Worm (Caenorhabditis elegans) whole organism, mixed stage, embryonic: ENCODE data around the gene pid-5.

Experiments
- M03D4.4 ChIP-seq: sonication (generic microtip); optimal IDR thresholded peaks from 2 replicates; lab custom pipeline; 2017; ENCODE audit warnings: mild to moderate bottlenecking, missing genetic modification characterization, missing compliant biosample characterization
- bed-3 ChIP-seq: fragments of 200-800 bp; sonication (Bioruptor generic); optimal IDR thresholded peaks from 3 replicates; lab custom pipeline; 2018; ENCODE audit warnings: mild to moderate bottlenecking, missing genetic modification characterization, moderate library complexity, missing compliant biosample characterization
- blmp-1 ChIP-seq: fragments of 150-350 bp; optimal IDR thresholded peaks from 2 replicates; lab custom pipeline; 2014; ENCODE audit warnings: missing biosample characterization, missing genetic modification characterization
- ceh-39 ChIP-seq: fragments of 150-350 bp; optimal IDR thresholded peaks from 2 replicates; lab custom pipeline; 2014; ENCODE audit warnings: missing biosample characterization, missing genetic modification characterization
- ceh-43 ChIP-seq: fragments of 200-800 bp; sonication (Bioruptor generic); optimal IDR thresholded peaks from 2 replicates; lab custom pipeline; 2018; ENCODE audit warnings: mild to moderate bottlenecking, missing genetic modification characterization, moderate library complexity, missing compliant biosample characterization
- ceh-83 ChIP-seq: fragments of 200-800 bp; sonication (Bioruptor generic); optimal IDR thresholded peaks from 2 replicates; lab custom pipeline; 2018; ENCODE audit warnings: mild to moderate bottlenecking, missing genetic modification characterization, missing compliant biosample characterization
- ces-1 ChIP-seq: fragments of 150-350 bp; optimal IDR thresholded peaks from 2 replicates; lab custom pipeline; 2014; ENCODE audit warnings: missing biosample characterization, missing genetic modification reagents, missing genetic modification characterization
- cnd-1 ChIP-seq: fragments of 200-800 bp; sonication (Bioruptor generic); optimal IDR thresholded peaks from 2 replicates; lab custom pipeline; 2018; ENCODE audit warnings: mild to moderate bottlenecking, missing genetic modification characterization, missing compliant biosample characterization
- drap-1 ChIP-seq: fragments of 200-800 bp; sonication (Bioruptor generic); optimal IDR thresholded peaks from 3 replicates; lab custom pipeline; 2018; ENCODE audit warnings: mild to moderate bottlenecking, missing genetic modification characterization, missing compliant biosample characterization
- elt-3 ChIP-seq: fragments of 150-350 bp; optimal IDR thresholded peaks from 2 replicates; lab custom pipeline; 2014; ENCODE audit warnings: missing biosample characterization, missing genetic modification characterization
- flh-1 ChIP-seq: fragments of 200-800 bp; sonication (Bioruptor generic); optimal IDR thresholded peaks from 2 replicates; lab custom pipeline; 2018; ENCODE audit warnings: mild to moderate bottlenecking, missing genetic modification characterization, moderate library complexity, missing compliant biosample characterization
- ham-2 ChIP-seq: fragments of 200-800 bp; sonication (Bioruptor generic); optimal IDR thresholded peaks from 2 replicates; lab custom pipeline; 2018; ENCODE audit warnings: mild to moderate bottlenecking, missing genetic modification characterization, missing compliant biosample characterization
- hlh-1 ChIP-seq: fragments of 150-350 bp; optimal IDR thresholded peaks from 2 replicates; lab custom pipeline; 2014; ENCODE audit warnings: missing biosample characterization, missing genetic modification reagents, missing genetic modification characterization
- lin-13 ChIP-seq: fragments of 150-350 bp; optimal IDR thresholded peaks from 2 replicates; lab custom pipeline; 2014; ENCODE audit warnings: missing biosample characterization, missing genetic modification characterization
- lin-32 ChIP-seq: fragments of 200-800 bp; sonication (Bioruptor generic); optimal IDR thresholded peaks from 2 replicates; lab custom pipeline; 2018; ENCODE audit warnings: mild to moderate bottlenecking, missing genetic modification characterization, missing compliant biosample characterization
- lsy-2 ChIP-seq: fragments of 150-350 bp; optimal IDR thresholded peaks from 2 replicates; lab custom pipeline; 2014; ENCODE audit warnings: missing biosample characterization, missing genetic modification characterization
- mab-5 ChIP-seq: fragments of 150-350 bp; optimal IDR thresholded peaks from 2 replicates; lab custom pipeline; 2014; ENCODE audit warnings: missing biosample characterization, missing genetic modification characterization
- mep-1 ChIP-seq: fragments of 150-350 bp; optimal IDR thresholded peaks from 2 replicates; lab custom pipeline; 2017; ENCODE audit warnings: missing biosample characterization, missing genetic modification reagents, missing genetic modification characterization, inconsistent platforms
- mls-2 ChIP-seq: sonication (generic microtip); optimal IDR thresholded peaks from 2 replicates; lab custom pipeline; 2016; ENCODE audit warnings: mild to moderate bottlenecking, missing genetic modification characterization, moderate library complexity, missing compliant biosample characterization
- nhr-12 ChIP-seq: fragments of 150-350 bp; optimal IDR thresholded peaks from 2 replicates; lab custom pipeline; 2014; ENCODE audit warnings: missing biosample characterization, missing genetic modification characterization
- nhr-2 ChIP-seq: fragments of 150-350 bp; optimal IDR thresholded peaks from 2 replicates; lab custom pipeline; 2014; ENCODE audit warnings: missing biosample characterization, missing genetic modification characterization
- nhr-237 ChIP-seq: fragments of 150-350 bp; optimal IDR thresholded peaks from 2 replicates; lab custom pipeline; 2014; ENCODE audit warnings: missing biosample characterization, missing genetic modification characterization
- nhr-28 ChIP-seq: fragments of 150-350 bp; optimal IDR thresholded peaks from 2 replicates; lab custom pipeline; 2014; ENCODE audit warnings: missing biosample characterization, missing genetic modification characterization
- nhr-76 ChIP-seq: sonication (generic microtip); optimal IDR thresholded peaks from 2 replicates; lab custom pipeline; 2017; ENCODE audit warnings: missing biosample characterization, missing genetic modification characterization
- pha-4 ChIP-seq: fragments of 150-350 bp; optimal IDR thresholded peaks from 2 replicates; lab custom pipeline; 2018; ENCODE audit warnings: missing biosample characterization, missing genetic modification reagents, missing genetic modification characterization
- sem-2 ChIP-seq: fragments of 200-800 bp; sonication (Bioruptor generic); optimal IDR thresholded peaks from 2 replicates; lab custom pipeline; 2018; ENCODE audit warnings: mild to moderate bottlenecking, missing genetic modification characterization, missing compliant biosample characterization
- snpc-4 ChIP-seq: fragments of 150-350 bp; optimal IDR thresholded peaks from 2 replicates; lab custom pipeline; 2014; ENCODE audit warnings: missing biosample characterization, missing genetic modification characterization
- sptf-1 ChIP-seq: sonication (generic microtip); optimal IDR thresholded peaks from 2 replicates; lab custom pipeline; 2017; ENCODE audit warnings: mild to moderate bottlenecking, missing genetic modification characterization, moderate library complexity, missing compliant biosample characterization
- tbx-8 ChIP-seq: fragments of 200-800 bp; sonication (Bioruptor generic); optimal IDR thresholded peaks from 2 replicates; lab custom pipeline; 2018; ENCODE audit warnings: mild to moderate bottlenecking, missing genetic modification characterization, moderate library complexity, missing compliant biosample characterization
- unc-120 ChIP-seq: sonication (generic microtip); optimal IDR thresholded peaks from 2 replicates; lab custom pipeline; 2017; ENCODE audit warnings: missing genetic modification characterization, missing compliant biosample characterization; ENCODE audit not compliant: poor library complexity, severe bottlenecking
- unc-39 ChIP-seq: fragments of 150-350 bp; optimal IDR thresholded peaks from 2 replicates; lab custom pipeline; 2014; ENCODE audit warnings: missing biosample characterization, missing genetic modification characterization
- unc-62 ChIP-seq: fragments of 150-350 bp; optimal IDR thresholded peaks from 2 replicates; lab custom pipeline; 2014; ENCODE audit warnings: missing biosample characterization, missing genetic modification reagents, missing genetic modification characterization
- zip-8 ChIP-seq: fragments of 150-350 bp; optimal IDR thresholded peaks from 2 replicates; lab custom pipeline; 2014; ENCODE audit warnings: missing biosample characterization, missing genetic modification characterization
- ztf-11 ChIP-seq: fragments of 150-350 bp; optimal IDR thresholded peaks from 2 replicates; lab custom pipeline; 2014; ENCODE audit warnings: missing biosample characterization, missing genetic modification characterization

pid-5 gene

ce11 chrV:4192688-4193471 lies 17.2 kb downstream of the pid-5 start:
- TF ChIP-seq ceh-43, result no peak
- TF ChIP-seq pha-4, result no peak
- TF ChIP-seq mep-1 (tag; lab: Kevin White, UChicago), result peak; percentile 1
- TF ChIP-seq zip-8 (tag; lab: Kevin White, UChicago), result no peak
- no peak for TF ChIP-seq lin-32 (GFP tag; lab: Kevin White, UChicago)
- TF ChIP-seq unc-39, result no peak
- no peak for TF ChIP-seq nhr-12 (tag; lab: Kevin White, UChicago)
- no peak for TF ChIP-seq M03D4.4 (tag; lab: Kevin White, UChicago)
- TF ChIP-seq drap-1 (GFP tag; lab: Kevin White, UChicago), result no peak
- TF ChIP-seq mab-5 (tag; lab: Kevin White, UChicago), result no peak
- TF ChIP-seq tbx-8 (GFP tag; lab: Kevin White, UChicago), result no peak
- TF ChIP-seq nhr-76 (tag; lab: Kevin White, UChicago), result no peak
- no peak for TF ChIP-seq nhr-2 (tag; lab: Kevin White, UChicago)
- no peak for TF ChIP-seq ceh-39
- TF ChIP-seq blmp-1 (tag; lab: Kevin White, UChicago), result no peak
- TF ChIP-seq lin-13, result no peak
- no peak for TF ChIP-seq sem-2 (GFP tag; lab: Kevin White, UChicago)
- TF ChIP-seq flh-1 (GFP tag; lab: Kevin White, UChicago), result no peak
- TF ChIP-seq sptf-1, result peak; percentile 43
- TF ChIP-seq ces-1, result peak; percentile 90
- TF ChIP-seq snpc-4 (tag; lab: Kevin White, UChicago), result no peak
- no peak for TF ChIP-seq ztf-11
- no peak for TF ChIP-seq lsy-2
- no peak for TF ChIP-seq ceh-83 (GFP tag; lab: Kevin White, UChicago)
- no peak for TF ChIP-seq hlh-1 (tag; lab: Kevin White, UChicago)
- no peak for TF ChIP-seq unc-62 (GFP tag; lab: Kevin White, UChicago)
- peak; percentile 24 for TF ChIP-seq unc-120 (tag; lab: Kevin White, UChicago)
- TF ChIP-seq mls-2 (tag; lab: Kevin White, UChicago), result peak; percentile 59
- no peak for TF ChIP-seq ham-2
- TF ChIP-seq elt-3 (tag; lab: Kevin White, UChicago), result no peak
- TF ChIP-seq nhr-28 (tag; lab: Kevin White, UChicago), result no peak
- no peak for TF ChIP-seq nhr-237 (tag; lab: Kevin White, UChicago)
- no peak for TF ChIP-seq bed-3
- peak; percentile 18 for TF ChIP-seq cnd-1

ce11 chrV:4194587-4195211 lies 19.0 kb downstream of the pid-5 start, which contains the start of gene Y45G5AM.9:
Gene Y45G5AM.9 (minus strand): TSS chrV:4194637.
- TF ChIP-seq mls-2 (tag; lab: Kevin White, UChicago) (peak; percentile 69), drap-1 (GFP tag; lab: Kevin White, UChicago) (peak; percentile 63), mab-5 (tag; lab: Kevin White, UChicago) (no peak), blmp-1 (tag; lab: Kevin White, UChicago) (no peak), lsy-2 (peak; percentile 71), nhr-76 (tag; lab: Kevin White, UChicago) (peak; percentile 5), ceh-83 (GFP tag; lab: Kevin White, UChicago) (no peak), flh-1 (GFP tag; lab: Kevin White, UChicago) (no peak), elt-3 (tag; lab: Kevin White, UChicago) (no peak), ham-2 (peak; percentile 92), ceh-43 (peak; percentile 74), M03D4.4 (tag; lab: Kevin White, UChicago) (peak; percentile 74), mep-1 (tag; lab: Kevin White, UChicago) (peak; percentile 83), ceh-39 (peak; percentile 34), nhr-28 (tag; lab: Kevin White, UChicago) (no peak), ces-1 (peak; percentile 34), sptf-1 (peak; percentile 78), unc-62 (GFP tag; lab: Kevin White, UChicago) (peak; percentile 11), zip-8 (tag; lab: Kevin White, UChicago) (no peak), unc-120 (tag; lab: Kevin White, UChicago) (peak; percentile 83), nhr-237 (tag; lab: Kevin White, UChicago) (peak; percentile 67), lin-32 (GFP tag; lab: Kevin White, UChicago) (no peak), lin-13 (peak; percentile 86), snpc-4 (tag; lab: Kevin White, UChicago) (no peak), nhr-12 (tag; lab: Kevin White, UChicago) (no peak), pha-4 (peak; percentile 76), hlh-1 (tag; lab: Kevin White, UChicago) (peak; percentile 8), unc-39 (no peak), nhr-2 (tag; lab: Kevin White, UChicago) (no peak), tbx-8 (GFP tag; lab: Kevin White, UChicago) (peak; percentile 3), sem-2 (GFP tag; lab: Kevin White, UChicago) (peak; percentile 3), bed-3 (no peak), ztf-11 (no peak), cnd-1 (peak; percentile 66)
